Fruit fly (Drosophila melanogaster) whole organism, embryonic: Measurements from ENCODE around the gene Ir75b.
A peak's percentile ranks its signal among the peaks of the same experiment; 100 is the strongest.

Source experiments
- Asciz ChIP-seq: fragments of 200-800 bp; sonication (Bioruptor generic); optimal IDR thresholded peaks from 2 replicates; lab custom pipeline; 2017; ENCODE audit warnings: missing biosample characterization, mild to moderate bottlenecking, missing genetic modification characterization, missing genetic modification reagents
- BEAF-32 ChIP-seq: fragments of 200-800 bp; sonication (Bioruptor generic); optimal IDR thresholded peaks from 3 replicates; lab custom pipeline; 2017; ENCODE audit warnings: missing biosample characterization, missing genetic modification characterization, mild to moderate bottlenecking, moderate library complexity, missing genetic modification reagents
- CG10654 ChIP-seq: fragments of 200-800 bp; sonication (Bioruptor generic); optimal IDR thresholded peaks from 2 replicates; lab custom pipeline; 2016; ENCODE audit warnings: missing biosample characterization, missing genetic modification characterization
- CG11456 ChIP-seq: fragments of 200-800 bp; sonication (Bioruptor generic); IDR thresholded peaks from 3 replicates; pipeline ENCODE4 v1.3.6; 2022; ENCODE audit warnings: missing biosample characterization, missing genetic modification characterization
- CG12104 ChIP-seq: fragments of 200-800 bp; sonication (Bioruptor generic); optimal IDR thresholded peaks from 3 replicates; lab custom pipeline; 2016; ENCODE audit warnings: missing biosample characterization, missing genetic modification characterization
- CG13296 ChIP-seq: fragments of 200-800 bp; sonication (Bioruptor generic); optimal IDR thresholded peaks from 3 replicates; lab custom pipeline; 2018; ENCODE audit warnings: missing biosample characterization, mild to moderate bottlenecking, missing genetic modification characterization
- CG13624 ChIP-seq: fragments of 200-800 bp; sonication (Bioruptor generic); optimal IDR thresholded peaks from 2 replicates; lab custom pipeline; 2016; ENCODE audit warnings: missing biosample characterization, missing genetic modification characterization
- CG14441 ChIP-seq: fragments of 200-800 bp; sonication (Bioruptor generic); IDR thresholded peaks from 2 replicates; pipeline ENCODE4 v1.3.6; 2022; ENCODE audit warnings: missing biosample characterization, missing genetic modification characterization
- CG30020 ChIP-seq: fragments of 200-800 bp; optimal IDR thresholded peaks from 2 replicates; lab custom pipeline; 2019; ENCODE audit warnings: missing biosample characterization, mild to moderate bottlenecking, missing genetic modification characterization, moderate library complexity
- CG3407 ChIP-seq: fragments of 200-800 bp; sonication (Bioruptor generic); optimal IDR thresholded peaks from 2 replicates; lab custom pipeline; 2018; ENCODE audit warnings: missing biosample characterization, mild to moderate bottlenecking, missing genetic modification characterization
- CG6683 ChIP-seq: fragments of 200-800 bp; sonication (Bioruptor generic); optimal IDR thresholded peaks from 2 replicates; lab custom pipeline; 2017; ENCODE audit warnings: missing biosample characterization, mild to moderate bottlenecking, missing genetic modification characterization, missing genetic modification reagents
- CG7745 ChIP-seq: fragments of 200-800 bp; sonication (Bioruptor generic); optimal IDR thresholded peaks from 2 replicates; lab custom pipeline; 2018; ENCODE audit warnings: missing biosample characterization, mild to moderate bottlenecking, missing genetic modification characterization, moderate library complexity
- D ChIP-seq, 2 experiments: fragments of 200-800 bp in 1 of 2; fragments of >200 bp in 1 of 2; sonication (Bioruptor generic) in 1 of 2; optimal IDR thresholded peaks; 2 replicates in 1 of 2; 3 replicates in 1 of 2; lab custom pipeline; 2017; ENCODE audit warnings: mild to moderate bottlenecking in 1 of 2, missing biosample characterization in 1 of 2, missing genetic modification characterization in 1 of 2, missing genetic modification reagents in 1 of 2
- Dad ChIP-seq: fragments of 200-800 bp; sonication (Bioruptor generic); optimal IDR thresholded peaks from 3 replicates; lab custom pipeline; 2016; ENCODE audit warnings: missing biosample characterization, missing genetic modification characterization
- Dip3 ChIP-seq: fragments of 200-800 bp; sonication (Bioruptor generic); optimal IDR thresholded peaks from 3 replicates; lab custom pipeline; 2016; ENCODE audit warnings: missing biosample characterization, missing genetic modification characterization
- Eip74EF ChIP-seq, 2 experiments: fragments of 200-800 bp in 1 of 2; fragments of >200 bp in 1 of 2; sonication (Bioruptor generic) in 1 of 2; optimal IDR thresholded peaks; 2 replicates each; lab custom pipeline; 2017 to 2019; ENCODE audit warnings: missing biosample characterization in 2 of 2, missing genetic modification characterization in 2 of 2, mild to moderate bottlenecking in 1 of 2, moderate library complexity in 1 of 2
- Ets65A ChIP-seq: fragments of 200-800 bp; sonication (Bioruptor generic); peaks from one replicate; lab custom pipeline; 2016; ENCODE audit warnings: missing biosample characterization, missing genetic modification characterization
- Hr51 ChIP-seq, 2 experiments: fragments of 200-800 bp; sonication (Bioruptor generic); optimal IDR thresholded peaks; 2 replicates in 1 of 2; 3 replicates in 1 of 2; lab custom pipeline; 2016 to 2018; ENCODE audit warnings: missing biosample characterization in 2 of 2, missing genetic modification characterization in 2 of 2, mild to moderate bottlenecking in 1 of 2, moderate library complexity in 1 of 2
- Mad ChIP-seq: fragments of 200-800 bp; sonication (Bioruptor generic); optimal IDR thresholded peaks from 2 replicates; lab custom pipeline; 2016; ENCODE audit warnings: missing biosample characterization, missing genetic modification characterization
- NFAT ChIP-seq: fragments of 200-800 bp; sonication (Bioruptor generic); IDR thresholded peaks from 2 replicates; pipeline ENCODE4 v1.3.6; 2022; ENCODE audit warnings: missing biosample characterization, missing genetic modification characterization
- Nf-YB ChIP-seq: fragments of 200-800 bp; sonication (Bioruptor generic); optimal IDR thresholded peaks from 3 replicates; lab custom pipeline; 2019; ENCODE audit warnings: missing biosample characterization, mild to moderate bottlenecking, missing genetic modification characterization, moderate library complexity
- NfI ChIP-seq: fragments of 200-800 bp; sonication (Bioruptor generic); optimal IDR thresholded peaks from 3 replicates; lab custom pipeline; 2018; ENCODE audit warnings: missing biosample characterization, mild to moderate bottlenecking, missing genetic modification characterization, moderate library complexity
- Oli ChIP-seq: fragments of 200-800 bp; sonication (Bioruptor generic); optimal IDR thresholded peaks from 2 replicates; lab custom pipeline; 2018; ENCODE audit warnings: missing biosample characterization, mild to moderate bottlenecking, missing genetic modification characterization, moderate library complexity
- Poxn ChIP-seq: fragments of 200-800 bp; sonication (Bioruptor generic); IDR thresholded peaks from 2 replicates; pipeline ENCODE4 v1.3.6; 2022; ENCODE audit warnings: missing biosample characterization, missing genetic modification characterization
- Sox102F ChIP-seq: fragments of 200-800 bp; sonication (Bioruptor generic); optimal IDR thresholded peaks from 2 replicates; lab custom pipeline; 2018; ENCODE audit warnings: missing biosample characterization, mild to moderate bottlenecking, missing genetic modification characterization, moderate library complexity
- Sry-β ChIP-seq: fragments of 200-800 bp; sonication (Bioruptor generic); optimal IDR thresholded peaks from 2 replicates; lab custom pipeline; 2018; ENCODE audit warnings: missing biosample characterization, mild to moderate bottlenecking, missing genetic modification characterization, moderate library complexity
- ac ChIP-seq: fragments of 200-800 bp; sonication (Bioruptor generic); optimal IDR thresholded peaks from 3 replicates; lab custom pipeline; 2017; ENCODE audit warnings: missing biosample characterization, mild to moderate bottlenecking, missing genetic modification characterization
- amos ChIP-seq: fragments of 200-800 bp; sonication (Bioruptor generic); IDR thresholded peaks from 2 replicates; pipeline ENCODE4 v1.3.6; 2022; ENCODE audit warnings: missing biosample characterization, missing genetic modification characterization; ENCODE audit not compliant: partially characterized antibody
- bab2 ChIP-seq: fragments of 200-800 bp; sonication (Bioruptor generic); optimal IDR thresholded peaks from 2 replicates; lab custom pipeline; 2016; ENCODE audit warnings: missing biosample characterization, missing genetic modification characterization
- bcd ChIP-seq: fragments of 200-800 bp; sonication (Bioruptor generic); optimal IDR thresholded peaks from 2 replicates; lab custom pipeline; 2017; ENCODE audit warnings: missing biosample characterization, mild to moderate bottlenecking, missing genetic modification characterization
- cad ChIP-seq: fragments of >200 bp; optimal IDR thresholded peaks from 2 replicates; lab custom pipeline; 2017; ENCODE audit warnings: missing biosample characterization, missing genetic modification characterization
- caup ChIP-seq: fragments of 200-800 bp; sonication (Bioruptor generic); optimal IDR thresholded peaks from 3 replicates; lab custom pipeline; 2017; ENCODE audit warnings: missing biosample characterization, mild to moderate bottlenecking, missing genetic modification characterization, moderate library complexity; ENCODE audit not compliant: severe bottlenecking
- chn ChIP-seq: fragments of 200-800 bp; sonication (Bioruptor generic); optimal IDR thresholded peaks from 2 replicates; lab custom pipeline; 2016; ENCODE audit warnings: missing biosample characterization, missing genetic modification characterization
- crc ChIP-seq: fragments of 200-800 bp; sonication (Bioruptor generic); optimal IDR thresholded peaks from 2 replicates; lab custom pipeline; 2016; ENCODE audit warnings: missing biosample characterization, missing genetic modification characterization
- cwo ChIP-seq: fragments of 200-800 bp; sonication (Bioruptor generic); optimal IDR thresholded peaks from 3 replicates; lab custom pipeline; 2017; ENCODE audit warnings: missing biosample characterization, missing genetic modification characterization, mild to moderate bottlenecking, moderate library complexity, missing genetic modification reagents
- dysf ChIP-seq: fragments of 200-800 bp; sonication (Bioruptor generic); IDR thresholded peaks from 3 replicates; pipeline ENCODE4 v1.3.6; 2022; ENCODE audit warnings: missing biosample characterization, missing genetic modification characterization
- fu2 ChIP-seq: fragments of 200-800 bp; sonication (Bioruptor generic); optimal IDR thresholded peaks from 2 replicates; lab custom pipeline; 2016; ENCODE audit warnings: missing biosample characterization, missing genetic modification characterization
- gcm ChIP-seq: fragments of 200-800 bp; sonication (Bioruptor generic); optimal IDR thresholded peaks from 2 replicates; lab custom pipeline; 2019; ENCODE audit warnings: missing biosample characterization, mild to moderate bottlenecking, missing genetic modification characterization, moderate library complexity
- mld ChIP-seq: fragments of 200-800 bp; sonication (Bioruptor generic); IDR thresholded peaks from 3 replicates; pipeline ENCODE4 v1.3.6; 2022; ENCODE audit warnings: missing biosample characterization, missing genetic modification characterization; ENCODE audit not compliant: partially characterized antibody
- pnt ChIP-seq: fragments of 200-800 bp; sonication (Bioruptor generic); optimal IDR thresholded peaks from 3 replicates; lab custom pipeline; 2016; ENCODE audit warnings: missing biosample characterization, missing genetic modification characterization
- psq ChIP-seq: fragments of 200-800 bp; sonication (Bioruptor generic); optimal IDR thresholded peaks from 2 replicates; lab custom pipeline; 2017; ENCODE audit warnings: missing biosample characterization, missing genetic modification characterization
- sna ChIP-seq: fragments of 200-800 bp; sonication (Bioruptor generic); IDR thresholded peaks from 2 replicates; pipeline ENCODE4 v1.3.6; 2022; ENCODE audit warnings: missing biosample characterization, missing genetic modification characterization; ENCODE audit not compliant: partially characterized antibody
- tap ChIP-seq: fragments of 200-800 bp; optimal IDR thresholded peaks from 3 replicates; lab custom pipeline; 2019; ENCODE audit warnings: missing biosample characterization, mild to moderate bottlenecking, missing genetic modification characterization, moderate library complexity
- vfl ChIP-seq: fragments of 200-800 bp; sonication (Bioruptor generic); optimal IDR thresholded peaks from 2 replicates; lab custom pipeline; 2016; ENCODE audit warnings: missing biosample characterization, missing genetic modification characterization
- yki ChIP-seq: fragments of >200 bp; optimal IDR thresholded peaks from 3 replicates; lab custom pipeline; 2018
- z ChIP-seq: fragments of 200-800 bp; sonication (Bioruptor generic); IDR thresholded peaks from 3 replicates; pipeline ENCODE4 v1.3.6; 2022; ENCODE audit warnings: missing biosample characterization, missing genetic modification characterization
- zen ChIP-seq: fragments of 200-800 bp; sonication (Bioruptor generic); optimal IDR thresholded peaks from 3 replicates; lab custom pipeline; 2018; ENCODE audit warnings: missing biosample characterization, mild to moderate bottlenecking, missing genetic modification characterization, moderate library complexity
- zfh2 ChIP-seq: fragments of 200-800 bp; sonication (Bioruptor generic); optimal IDR thresholded peaks from 2 replicates; lab custom pipeline; 2016; ENCODE audit warnings: missing biosample characterization, missing genetic modification characterization

Gene Ir75b

dm6 chr3L:17856655-17857479 lies 36.9 kb upstream of the Ir75b start, which contains the start of gene CG5535 (continued):
- TF ChIP-seq CG10654 (GFP tag; lab: Kevin White, UChicago), result peak; percentile 43
- peak; percentile 74 for TF ChIP-seq NFAT (GFP tag; lab: Robert Waterston, UW)
- peak; percentile 69 for TF ChIP-seq dysf (GFP tag; lab: Robert Waterston, UW)
- peak; percentile 80 for TF ChIP-seq Sox102F (GFP tag; lab: Kevin White, UChicago)
- peak; percentile 40 for TF ChIP-seq CG3407 (GFP tag; lab: Kevin White, UChicago)
- TF ChIP-seq tap (tag; lab: Kevin White, UChicago), result peak; percentile 65
- no peak for TF ChIP-seq mld (GFP tag; lab: Robert Waterston, UW)
- TF ChIP-seq cad, result no peak
- peak; percentile 86 for TF ChIP-seq Ets65A (GFP tag; lab: Kevin White, UChicago)
- TF ChIP-seq CG13296 (GFP tag; lab: Kevin White, UChicago), result peak; percentile 81
- TF ChIP-seq CG11456, result peak; percentile 77
- peak; percentile 88 for TF ChIP-seq bcd
- TF ChIP-seq bab2 (GFP tag; lab: Kevin White, UChicago), result peak; percentile 41
- TF ChIP-seq Hr51 (GFP tag; optimal IDR thresholded peaks at IDR 0.05; lab: Kevin White, UChicago), result peak in 1 of 2 experiments; percentile 82
- TF ChIP-seq ac (GFP tag; lab: Kevin White, UChicago), result no peak
- no peak for TF ChIP-seq yki (lab: Kevin White, UChicago)
- TF ChIP-seq zfh2, result peak; percentile 61
- TF ChIP-seq Sry-β, result peak; percentile 27
- peak; percentile 73 for TF ChIP-seq Nf-YB
- peak; percentile 36 for TF ChIP-seq psq (GFP tag; lab: Kevin White, UChicago)
- TF ChIP-seq sna, result no peak
- peak; percentile 14 for TF ChIP-seq fu2 (GFP tag; lab: Kevin White, UChicago)
- TF ChIP-seq amos (GFP tag; lab: Robert Waterston, UW), result no peak
- peak; percentile 69 for TF ChIP-seq Asciz (GFP tag; lab: Kevin White, UChicago)
- TF ChIP-seq CG6683 (GFP tag; lab: Kevin White, UChicago), result peak; percentile 33
- peak; percentile 78 for TF ChIP-seq CG12104
- TF ChIP-seq CG13624 (GFP tag; lab: Kevin White, UChicago), result peak; percentile 30
- no peak for TF ChIP-seq z
- peak; percentile 69 for TF ChIP-seq cwo (GFP tag; lab: Kevin White, UChicago)
- peak; percentile 68 for TF ChIP-seq gcm (GFP tag; lab: Kevin White, UChicago)
- peak; percentile 70 for TF ChIP-seq CG30020 (tag; lab: Kevin White, UChicago)
- TF ChIP-seq Poxn (GFP tag; lab: Robert Waterston, UW), result no peak
- TF ChIP-seq CG7745, result no peak
- peak; percentile 56 for TF ChIP-seq caup
- peak; percentile 89 for TF ChIP-seq Oli
- TF ChIP-seq crc, result peak; percentile 28
- no peak for TF ChIP-seq BEAF-32 (GFP tag; lab: Kevin White, UChicago)
- TF ChIP-seq chn (GFP tag; lab: Kevin White, UChicago), result peak; percentile 48
- TF ChIP-seq D (optimal IDR thresholded peaks at IDR 0.05; lab: Kevin White, UChicago), result no peak
- peak; percentile 80 for TF ChIP-seq D (GFP tag; optimal IDR thresholded peaks at IDR 0.05; lab: Kevin White, UChicago)
- peak; percentile 7 for TF ChIP-seq Mad (GFP tag; lab: Kevin White, UChicago)
- no peak for TF ChIP-seq vfl (GFP tag; lab: Kevin White, UChicago)
- TF ChIP-seq Dad (GFP tag; lab: Kevin White, UChicago), result no peak
- TF ChIP-seq Dip3 (GFP tag; lab: Kevin White, UChicago), result peak; percentile 17
- TF ChIP-seq pnt (GFP tag; lab: Kevin White, UChicago), result peak; percentile 42
- TF ChIP-seq Eip74EF (GFP tag; optimal IDR thresholded peaks at IDR 0.05; lab: Kevin White, UChicago), result peak in 1 of 2 experiments; percentile 82
- peak; percentile 76 for TF ChIP-seq CG14441 (GFP tag; lab: Robert Waterston, UW)
- peak; percentile 78 for TF ChIP-seq NfI (GFP tag; lab: Kevin White, UChicago)
- peak; percentile 59 for TF ChIP-seq zen
